Worm (Caenorhabditis elegans) whole organism, L4 larva: ENCODE data around the gene orc-2.
A peak's percentile ranks its signal among the peaks of the same experiment; 100 is the strongest.

ENCODE experiments used
- aha-1 ChIP-seq: fragments of 150-350 bp; peaks from one replicate; lab custom pipeline; 2014; ENCODE audit warnings: missing biosample characterization, missing genetic modification characterization
- ama-1 ChIP-seq: fragments of 150-350 bp; optimal IDR thresholded peaks from 2 replicates; lab custom pipeline; 2014; ENCODE audit warnings: inconsistent platforms, mixed read lengths
- arid-1 ChIP-seq: fragments of 200-800 bp; sonication (Bioruptor generic); conservative IDR thresholded peaks from 2 replicates; pipeline ENCODE4 v1.3.6; 2022; ENCODE audit warnings: missing genetic modification reagents, missing genetic modification characterization, missing compliant biosample characterization
- attf-4 ChIP-seq: sonication (generic microtip); optimal IDR thresholded peaks from 3 replicates; lab custom pipeline; 2017; ENCODE audit warnings: missing biosample characterization, missing genetic modification characterization
- ceh-28 ChIP-seq: fragments of 150-350 bp; optimal IDR thresholded peaks from 2 replicates; lab custom pipeline; 2014; ENCODE audit warnings: missing biosample characterization, missing genetic modification reagents, missing genetic modification characterization
- ceh-32 ChIP-seq: sonication (generic microtip); optimal IDR thresholded peaks from 2 replicates; lab custom pipeline; 2016; ENCODE audit warnings: mild to moderate bottlenecking, missing genetic modification characterization, missing compliant biosample characterization; ENCODE audit not compliant: poor library complexity
- cey-2 ChIP-seq: sonication (generic microtip); optimal IDR thresholded peaks from 3 replicates; lab custom pipeline; 2017; ENCODE audit warnings: missing genetic modification characterization, mild to moderate bottlenecking, missing compliant biosample characterization, antibody characterized with exemption, borderline replicate concordance; ENCODE audit not compliant: insufficient read depth
- daf-16 ChIP-seq, 3 experiments: sonication (generic microtip); optimal IDR thresholded peaks; 2 replicates each; lab custom pipeline; 2016 to 2017; ENCODE audit warnings: missing genetic modification characterization in 3 of 3, missing genetic modification reagents in 3 of 3, mild to moderate bottlenecking in 2 of 3, missing compliant biosample characterization in 2 of 3, missing biosample characterization in 1 of 3, moderate library complexity in 1 of 3
- dmd-6 ChIP-seq: fragments of 200-800 bp; sonication (Bioruptor generic); IDR thresholded peaks from 2 replicates; pipeline ENCODE4 v1.3.6; 2022; ENCODE audit warnings: missing genetic modification reagents, missing genetic modification characterization, missing compliant biosample characterization
- dmd-9 ChIP-seq: fragments of 200-800 bp; sonication (Bioruptor generic); IDR thresholded peaks from 2 replicates; pipeline ENCODE4 v1.3.6; 2022; ENCODE audit warnings: missing genetic modification reagents, missing genetic modification characterization, missing compliant biosample characterization
- dve-1 ChIP-seq: sonication (generic microtip); optimal IDR thresholded peaks from 2 replicates; lab custom pipeline; 2017; ENCODE audit warnings: antibody characterized with exemption, mild to moderate bottlenecking, missing genetic modification characterization, missing compliant biosample characterization; ENCODE audit not compliant: insufficient read depth
- egl-43 ChIP-seq: fragments of 200-800 bp; sonication (Bioruptor generic); IDR thresholded peaks from 2 replicates; pipeline ENCODE4 v1.3.6; 2022; ENCODE audit warnings: missing genetic modification reagents, missing genetic modification characterization, missing compliant biosample characterization
- hif-1 ChIP-seq, 2 experiments: sonication (generic microtip); optimal IDR thresholded peaks; 2 replicates each; lab custom pipeline; 2016 to 2017; ENCODE audit warnings: missing compliant biosample characterization in 2 of 2, missing genetic modification characterization in 2 of 2, missing genetic modification reagents in 2 of 2, missing genotype in 2 of 2, mild to moderate bottlenecking in 1 of 2
- hlh-11 ChIP-seq: fragments of 200-800 bp; sonication (Bioruptor generic); optimal IDR thresholded peaks from 2 replicates; lab custom pipeline; 2018; ENCODE audit warnings: mild to moderate bottlenecking, missing genetic modification characterization, missing compliant biosample characterization
- hlh-30 ChIP-seq: sonication (generic microtip); optimal IDR thresholded peaks from 2 replicates; lab custom pipeline; 2017; ENCODE audit warnings: antibody characterized with exemption, mild to moderate bottlenecking, missing genetic modification characterization, missing compliant biosample characterization; ENCODE audit not compliant: insufficient read depth
- hmg-1.1 ChIP-seq: fragments of 200-800 bp; sonication (Bioruptor generic); IDR thresholded peaks from 2 replicates; pipeline ENCODE4 v1.3.6; 2022; ENCODE audit warnings: missing genetic modification reagents, missing genetic modification characterization, missing compliant biosample characterization
- lim-7 ChIP-seq: fragments of 200-800 bp; sonication (Bioruptor generic); IDR thresholded peaks from 2 replicates; pipeline ENCODE4 v1.3.6; 2022; ENCODE audit warnings: missing genetic modification characterization, missing compliant biosample characterization
- lsy-2 ChIP-seq, 2 experiments: fragments of 150-350 bp in 1 of 2; sonication (generic microtip) in 1 of 2; optimal IDR thresholded peaks; 2 replicates each; lab custom pipeline; 2014 to 2017; ENCODE audit warnings: missing biosample characterization in 2 of 2, missing genetic modification characterization in 2 of 2
- madf-5 ChIP-seq, 2 experiments: fragments of 200-800 bp; sonication (Bioruptor generic); IDR thresholded peaks; 2 replicates each; pipeline ENCODE4 v1.3.6; 2022; ENCODE audit warnings: missing compliant biosample characterization in 2 of 2, missing genetic modification characterization in 2 of 2
- madf-9 ChIP-seq: fragments of 200-800 bp; sonication (Bioruptor generic); conservative IDR thresholded peaks from 2 replicates; pipeline ENCODE4 v1.3.6; 2022; ENCODE audit warnings: missing genetic modification reagents, missing genetic modification characterization, missing compliant biosample characterization
- mdl-1 ChIP-seq, 2 experiments: fragments of 150-350 bp in 1 of 2; sonication (generic microtip) in 1 of 2; optimal IDR thresholded peaks; 2 replicates each; lab custom pipeline; 2014 to 2017; ENCODE audit warnings: missing biosample characterization in 2 of 2, missing genetic modification characterization in 2 of 2
- mxl-2 ChIP-seq: fragments of 200-800 bp; sonication (Bioruptor generic); conservative IDR thresholded peaks from 2 replicates; pipeline ENCODE4 v1.3.6; 2022; ENCODE audit warnings: missing genetic modification reagents, missing genetic modification characterization, missing compliant biosample characterization
- mxl-3 ChIP-seq: fragments of 200-800 bp; sonication (Bioruptor generic); optimal IDR thresholded peaks from 2 replicates; lab custom pipeline; 2018; ENCODE audit warnings: mild to moderate bottlenecking, missing genetic modification characterization, missing compliant biosample characterization
- nhr-11 ChIP-seq: fragments of 150-350 bp; optimal IDR thresholded peaks from 2 replicates; lab custom pipeline; 2014; ENCODE audit warnings: missing biosample characterization, missing genetic modification characterization
- nhr-28 ChIP-seq: fragments of 150-350 bp; optimal IDR thresholded peaks from 2 replicates; lab custom pipeline; 2014; ENCODE audit warnings: missing biosample characterization, missing genetic modification characterization
- nhr-6 ChIP-seq: fragments of 150-350 bp; optimal IDR thresholded peaks from 2 replicates; lab custom pipeline; 2014; ENCODE audit warnings: missing biosample characterization, missing genetic modification characterization
- nhr-77 ChIP-seq: fragments of 150-350 bp; optimal IDR thresholded peaks from 2 replicates; lab custom pipeline; 2014; ENCODE audit warnings: missing biosample characterization, missing genetic modification characterization
- pqm-1 ChIP-seq: sonication (generic microtip); optimal IDR thresholded peaks from 2 replicates; lab custom pipeline; 2017; ENCODE audit warnings: missing biosample characterization, missing genetic modification characterization
- saeg-2 ChIP-seq: fragments of 200-800 bp; sonication (Bioruptor generic); IDR thresholded peaks from 2 replicates; pipeline ENCODE4 v1.3.6; 2022; ENCODE audit warnings: missing genetic modification reagents, missing genetic modification characterization, missing compliant biosample characterization
- set-16 ChIP-seq: fragments of 200-800 bp; sonication (Bioruptor generic); IDR thresholded peaks from 2 replicates; pipeline ENCODE4 v1.3.6; 2022; ENCODE audit warnings: missing genetic modification reagents, missing genetic modification characterization, missing compliant biosample characterization
- skn-1 ChIP-seq: fragments of 150-350 bp; optimal IDR thresholded peaks from 2 replicates; lab custom pipeline; 2014; ENCODE audit warnings: missing biosample characterization, missing genetic modification characterization
- snpc-1.2 ChIP-seq: fragments of 200-800 bp; sonication (Bioruptor generic); IDR thresholded peaks from 2 replicates; pipeline ENCODE4 v1.3.6; 2022; ENCODE audit warnings: missing genetic modification reagents, missing genetic modification characterization, missing compliant biosample characterization
- spr-1 ChIP-seq: sonication (generic microtip); optimal IDR thresholded peaks from 2 replicates; lab custom pipeline; 2016; ENCODE audit warnings: mild to moderate bottlenecking, missing genetic modification characterization, missing compliant biosample characterization
- tag-97 ChIP-seq: fragments of 200-800 bp; sonication (Bioruptor generic); IDR thresholded peaks from 2 replicates; pipeline ENCODE4 v1.3.6; 2022; ENCODE audit warnings: missing genetic modification characterization, missing compliant biosample characterization
- tra-1 ChIP-seq: fragments of 200-800 bp; sonication (Bioruptor generic); IDR thresholded peaks from 2 replicates; pipeline ENCODE4 v1.3.6; 2022; ENCODE audit warnings: missing genetic modification reagents, missing genetic modification characterization, missing compliant biosample characterization
- vab-7 ChIP-seq: fragments of 200-800 bp; sonication (Bioruptor generic); IDR thresholded peaks from 2 replicates; pipeline ENCODE4 v1.3.6; 2022; ENCODE audit warnings: missing genetic modification reagents, missing genetic modification characterization, missing compliant biosample characterization
- ztf-11 ChIP-seq: fragments of 150-350 bp; optimal IDR thresholded peaks from 2 replicates; lab custom pipeline; 2014; ENCODE audit warnings: missing biosample characterization, missing genetic modification characterization

The orc-2 gene

ce11 chrII:10851110-10851509 lies 22.6 kb upstream of the orc-2 start (continued):
- TF ChIP-seq arid-1 (0 out of 2 replicates have a peak, but pooled peaks have one; percentile 25), madf-9 (GFP tag; lab: Robert Waterston, UW) (peak; percentile 42; the same call in 1 of the 2 replicates), ceh-28 (tag; lab: Kevin White, UChicago) (no peak), madf-5 (GFP tag; IDR thresholded peaks at IDR 0.05; lab: Robert Waterston, UW) (no peak), attf-4 (tag; lab: Kevin White, UChicago) (no peak), ceh-32 (tag; lab: Kevin White, UChicago) (no peak), ztf-11 (tag; lab: Kevin White, UChicago) (no peak), aha-1 (tag; lab: Kevin White, UChicago) (no peak), nhr-11 (no peak), daf-16 (GFP tag; optimal IDR thresholded peaks at IDR 0.05; lab: Kevin White, UChicago) (peak in 1 of 2 experiments; percentile 84), daf-16 (tag; optimal IDR thresholded peaks at IDR 0.05; lab: Kevin White, UChicago) (peak; percentile 71), ama-1 (lab: Kevin White, UChicago) (no peak), tag-97 (GFP tag; lab: Robert Waterston, UW) (no peak)
- TF ChIP-seq, all 104 proteins: peak for 46

DNA sequence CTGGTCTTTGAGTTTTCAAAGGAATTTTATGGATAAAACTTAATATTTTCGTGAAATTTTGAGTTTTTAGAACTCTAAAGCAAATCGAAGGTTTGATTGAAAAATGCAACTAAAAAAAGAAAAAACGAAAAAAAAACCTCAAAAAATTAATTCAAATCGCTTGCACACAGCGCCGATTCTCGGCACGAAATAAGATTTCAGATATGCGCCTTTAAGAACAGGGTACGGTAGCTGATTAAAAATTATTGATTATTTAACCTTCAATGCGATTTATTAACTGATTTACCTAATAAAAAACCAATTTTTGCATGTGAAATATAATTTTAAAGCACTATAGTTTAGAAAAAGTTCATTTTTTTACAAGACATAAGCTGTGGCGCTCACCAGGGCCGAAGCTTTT lies 20.9 kb upstream of the orc-2 start:
- no peak for TF ChIP-seq mxl-2
- TF ChIP-seq lsy-2 (tag; optimal IDR thresholded peaks at IDR 0.05; lab: Kevin White, UChicago), result peak in 1 of 2 experiments; percentile 5
- no peak for TF ChIP-seq hlh-30 (tag; lab: Kevin White, UChicago)
- no peak for TF ChIP-seq hmg-1.1 (GFP tag; lab: Robert Waterston, UW)

DNA sequence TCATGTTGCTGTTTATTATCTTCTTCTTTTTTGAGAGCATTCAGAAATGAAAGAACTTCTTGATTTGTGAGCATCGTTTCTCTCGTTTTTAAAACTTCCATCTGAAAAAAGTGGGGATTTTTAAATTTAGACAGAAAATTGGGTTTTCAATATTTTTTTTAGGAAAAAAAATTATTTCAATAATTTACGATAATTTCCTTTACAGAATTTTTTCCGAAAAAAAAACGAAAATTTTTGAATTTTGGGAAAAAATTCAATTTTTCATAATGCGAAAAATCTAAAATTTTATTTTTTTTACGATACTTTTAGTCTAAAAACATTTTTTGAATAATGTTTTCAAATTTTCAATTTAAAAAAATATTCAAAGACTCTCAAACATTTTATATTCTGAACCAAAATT lies 16.7 kb upstream of the orc-2 start, which contains the start of gene M106.7:
TSS of gene M106.7 (minus strand) at position 101 of the 400 bp plus-strand sequence.
- no peak for TF ChIP-seq daf-16 (GFP tag; optimal IDR thresholded peaks at IDR 0.05; lab: Kevin White, UChicago)
- peak; percentile 1 for TF ChIP-seq daf-16 (tag; optimal IDR thresholded peaks at IDR 0.05; lab: Kevin White, UChicago)
- TF ChIP-seq dve-1 (tag; lab: Kevin White, UChicago), result peak; percentile 10
- TF ChIP-seq cey-2 (tag; lab: Kevin White, UChicago), result no peak
- TF ChIP-seq saeg-2 (GFP tag; lab: Robert Waterston, UW), result no peak
- TF ChIP-seq nhr-6 (tag; lab: Kevin White, UChicago), result no peak
- TF ChIP-seq snpc-1.2 (GFP tag; lab: Robert Waterston, UW), result no peak
- no peak for TF ChIP-seq set-16 (GFP tag; lab: Robert Waterston, UW)
- TF ChIP-seq skn-1, result no peak
- TF ChIP-seq egl-43 (GFP tag; lab: Robert Waterston, UW), result no peak
- no peak for TF ChIP-seq spr-1

DNA sequence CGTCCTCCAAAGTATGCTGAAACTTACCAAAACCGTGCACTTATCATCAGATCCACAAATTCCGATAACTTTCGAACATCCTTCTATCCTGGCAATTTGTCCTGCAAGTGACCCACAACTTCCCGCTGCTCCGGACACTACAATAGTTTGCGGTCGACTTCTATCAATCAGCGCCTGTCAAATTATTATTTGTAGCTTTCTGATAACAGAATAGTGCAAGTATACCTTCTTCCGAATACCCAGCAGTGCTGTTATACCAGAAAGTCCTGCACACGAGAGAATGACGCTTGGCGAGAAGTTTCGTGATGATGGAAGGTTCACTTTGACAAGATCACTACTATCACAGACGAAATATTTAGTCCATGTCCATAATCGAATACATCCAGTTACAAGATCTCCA lies 14.4 kb upstream of the orc-2 start:
- TF ChIP-seq nhr-28 (tag; lab: Kevin White, UChicago) (peak; percentile 58), dmd-9 (GFP tag; lab: Robert Waterston, UW) (no peak), dmd-6 (GFP tag; lab: Robert Waterston, UW) (peak; percentile 61)

ce11 chrII:10860840-10861239 lies 12.9 kb upstream of the orc-2 start, which contains the start of gene M106.3:
Gene M106.3 (minus strand): TSS chrII:10860909.
- TF ChIP-seq mdl-1 (tag; optimal IDR thresholded peaks at IDR 0.05; lab: Kevin White, UChicago) (peak in 1 of 2 experiments; percentile 39), nhr-28 (tag; lab: Kevin White, UChicago) (peak; percentile 85), dve-1 (tag; lab: Kevin White, UChicago) (peak; percentile 7), dmd-6 (GFP tag; lab: Robert Waterston, UW) (peak; percentile 74), pqm-1 (tag; lab: Kevin White, UChicago) (peak; percentile 87), cey-2 (tag; lab: Kevin White, UChicago) (no peak), tra-1 (GFP tag; lab: Robert Waterston, UW) (0 out of 2 replicates have a peak, but pooled peaks have one; percentile 25), hlh-30 (tag; lab: Kevin White, UChicago) (peak; percentile 33), lim-7 (GFP tag; lab: Robert Waterston, UW) (no peak), nhr-77 (tag; lab: Kevin White, UChicago) (peak; percentile 34), ztf-11 (tag; lab: Kevin White, UChicago) (no peak), vab-7 (GFP tag; lab: Robert Waterston, UW) (no peak), daf-16 (GFP tag; optimal IDR thresholded peaks at IDR 0.05; lab: Kevin White, UChicago) (no peak), daf-16 (tag; optimal IDR thresholded peaks at IDR 0.05; lab: Kevin White, UChicago) (peak; percentile 43), mxl-3 (GFP tag; lab: Kevin White, UChicago) (peak; percentile 65), hif-1 (tag; optimal IDR thresholded peaks at IDR 0.05; lab: Kevin White, UChicago) (no peak), hlh-11 (tag; lab: Kevin White, UChicago) (peak; percentile 55), set-16 (GFP tag; lab: Robert Waterston, UW) (no peak), spr-1 (no peak)
